Fruit fly (Drosophila melanogaster) whole organism, prepupa: Measurements from ENCODE around the gene CG7656.

Source experiments
- CG15336 ChIP-seq: fragments of 200-800 bp; sonication (Bioruptor generic); IDR thresholded peaks from 2 replicates; pipeline ENCODE4 v1.3.6; 2022; ENCODE audit warnings: missing biosample characterization, missing genetic modification characterization
- CG16779 ChIP-seq: fragments of 200-800 bp; sonication (Bioruptor generic); optimal IDR thresholded peaks from 3 replicates; lab custom pipeline; 2017; ENCODE audit warnings: missing biosample characterization, mild to moderate bottlenecking, missing genetic modification characterization
- CG8119 ChIP-seq: fragments of 200-800 bp; sonication (Bioruptor generic); IDR thresholded peaks from 3 replicates; pipeline ENCODE4 v1.3.6; 2022; ENCODE audit warnings: missing biosample characterization, missing genetic modification characterization
- fd59A ChIP-seq: fragments of 200-800 bp; sonication (Bioruptor generic); optimal IDR thresholded peaks from 2 replicates; lab custom pipeline; 2017; ENCODE audit warnings: missing biosample characterization, mild to moderate bottlenecking, missing genetic modification characterization, missing genetic modification reagents
- svp ChIP-seq: fragments of 200-800 bp; sonication (Bioruptor generic); peaks from one replicate; lab custom pipeline; 2016; ENCODE audit warnings: missing biosample characterization, missing genetic modification characterization

dm6 chr3L:15619626-15620247 is 31.8 kb upstream of the CG7656 start, which contains the start of gene Phs:
- TF ChIP-seq CG16779 (tag; lab: Kevin White, UChicago) (peak; percentile 29), CG15336 (GFP tag; lab: Robert Waterston, UW) (no peak; the same call in 1 of the 2 replicates), fd59A (peak; percentile 32), svp (GFP tag; lab: Kevin White, UChicago) (peak; percentile 85), CG8119 (no peak)
